Worm (Caenorhabditis elegans): Measurements from ENCODE around the gene C34B4.2.
"Not testable (repeated sequence)": the region's sequence is repeated elsewhere in the genome, so short reads cannot be mapped to it uniquely, and the experiment has no call there.

DNA sequence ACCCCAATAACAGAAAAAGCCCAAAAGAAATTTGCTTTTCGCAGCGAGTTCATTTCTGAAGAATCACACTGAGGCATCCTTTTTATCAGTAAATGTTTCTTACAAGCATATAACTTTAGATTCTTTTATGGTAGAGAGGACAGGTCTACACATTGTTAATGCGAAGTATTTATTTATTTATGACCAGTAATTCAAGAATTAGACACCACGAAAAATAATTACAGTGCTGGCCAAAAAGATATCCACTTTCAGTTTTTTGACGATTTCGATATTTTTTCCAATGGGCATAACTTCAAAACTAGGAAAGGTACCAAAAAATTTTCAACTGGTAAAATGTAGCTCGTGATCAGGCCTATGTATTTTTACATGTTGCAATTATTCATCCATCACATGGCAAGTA lies 51.9 kb downstream of the C34B4.2 start, which contains the start of gene clec-225:
- not testable (repeated sequence) for TF ChIP-seq ZK337.2 (GFP tag; IDR thresholded peaks at IDR 0.05); nhr-76 (tag; optimal IDR thresholded peaks at IDR 0.05); aha-1 (tag); sdz-12 (GFP tag; optimal IDR thresholded peaks at IDR 0.05); nhr-28 (tag; optimal IDR thresholded peaks at IDR 0.05)

Measured in whole organism, L4 larva.